Fruit fly (Drosophila melanogaster): ENCODE measurements around the gene CG5498.

DNA sequence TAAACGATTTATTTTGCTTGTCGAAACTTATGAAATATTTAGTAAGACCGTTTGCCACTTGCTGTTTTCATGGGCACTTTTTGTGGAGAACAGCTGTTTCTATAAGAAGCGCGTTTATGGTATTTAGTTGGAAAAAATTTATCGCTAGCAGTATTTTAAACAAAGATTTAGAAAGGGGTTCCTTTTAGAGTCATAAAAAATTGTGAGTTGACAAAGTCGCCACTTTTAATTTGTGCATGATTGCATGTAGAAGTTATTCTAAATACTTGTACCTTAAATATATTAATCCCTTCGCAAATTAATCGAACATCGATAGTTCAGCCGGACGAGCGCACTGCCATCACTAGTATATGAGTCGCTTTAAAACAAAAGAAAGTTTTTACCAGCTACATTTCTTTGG, 48.4 kb upstream of the CG5498 start, which contains the start of the genes Las and Psn:
- no peak for TF ChIP-seq CG8632 (GFP tag; optimal IDR thresholded peaks at IDR 0.05)
- TF ChIP-seq Hr39 (GFP tag; optimal IDR thresholded peaks at IDR 0.05), result no peak
- no peak for TF ChIP-seq CG3032 (tag; optimal IDR thresholded peaks at IDR 0.05)
- TF ChIP-seq CG6854 (GFP tag; optimal IDR thresholded peaks at IDR 0.05), result no peak
- no peak for TF ChIP-seq dac (GFP tag; optimal IDR thresholded peaks at IDR 0.05)
